Worm (Caenorhabditis elegans): ENCODE results near the gene Y55F3BR.6.

DNA sequence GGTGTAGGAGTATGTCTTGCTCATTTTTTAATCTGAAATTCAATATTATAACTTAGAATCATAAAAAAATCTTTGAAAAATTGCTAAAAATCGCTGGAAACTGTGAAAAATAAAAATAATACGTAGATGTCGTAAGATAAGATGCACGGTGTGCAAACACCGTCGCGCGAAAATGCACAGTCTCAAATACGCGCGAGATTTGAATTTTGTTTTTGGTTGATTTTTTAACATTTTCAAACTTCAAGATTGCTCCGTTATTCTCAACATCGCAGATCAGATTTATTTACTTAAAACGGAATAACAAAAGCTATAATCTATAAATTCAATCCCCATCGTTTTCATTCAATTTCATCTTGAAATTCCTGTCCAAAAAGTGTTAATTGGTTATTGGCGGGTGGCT is at the start of gene Y55F3BR.6:
- TF ChIP-seq sem-2 (GFP tag; optimal IDR thresholded peaks at IDR 0.05) (no peak), unc-39 (tag; optimal IDR thresholded peaks at IDR 0.05) (no peak), unc-62 (GFP tag; optimal IDR thresholded peaks at IDR 0.05) (no peak), blmp-1 (tag; optimal IDR thresholded peaks at IDR 0.05) (no peak), nhr-28 (tag; optimal IDR thresholded peaks at IDR 0.05) (no peak), tbx-8 (GFP tag; optimal IDR thresholded peaks at IDR 0.05) (no peak), mep-1 (tag; optimal IDR thresholded peaks at IDR 0.05) (no peak), nhr-76 (tag; optimal IDR thresholded peaks at IDR 0.05) (no peak), cnd-1 (tag; optimal IDR thresholded peaks at IDR 0.05) (no peak), ztf-11 (tag; optimal IDR thresholded peaks at IDR 0.05) (no peak), pha-4 (tag; optimal IDR thresholded peaks at IDR 0.05) (no peak), nhr-12 (tag; optimal IDR thresholded peaks at IDR 0.05) (no peak)

Measured in whole organism, mixed stage, embryonic.